Fruit fly (Drosophila melanogaster): ENCODE data around the gene CG1571.

CG1571 gene

DNA sequence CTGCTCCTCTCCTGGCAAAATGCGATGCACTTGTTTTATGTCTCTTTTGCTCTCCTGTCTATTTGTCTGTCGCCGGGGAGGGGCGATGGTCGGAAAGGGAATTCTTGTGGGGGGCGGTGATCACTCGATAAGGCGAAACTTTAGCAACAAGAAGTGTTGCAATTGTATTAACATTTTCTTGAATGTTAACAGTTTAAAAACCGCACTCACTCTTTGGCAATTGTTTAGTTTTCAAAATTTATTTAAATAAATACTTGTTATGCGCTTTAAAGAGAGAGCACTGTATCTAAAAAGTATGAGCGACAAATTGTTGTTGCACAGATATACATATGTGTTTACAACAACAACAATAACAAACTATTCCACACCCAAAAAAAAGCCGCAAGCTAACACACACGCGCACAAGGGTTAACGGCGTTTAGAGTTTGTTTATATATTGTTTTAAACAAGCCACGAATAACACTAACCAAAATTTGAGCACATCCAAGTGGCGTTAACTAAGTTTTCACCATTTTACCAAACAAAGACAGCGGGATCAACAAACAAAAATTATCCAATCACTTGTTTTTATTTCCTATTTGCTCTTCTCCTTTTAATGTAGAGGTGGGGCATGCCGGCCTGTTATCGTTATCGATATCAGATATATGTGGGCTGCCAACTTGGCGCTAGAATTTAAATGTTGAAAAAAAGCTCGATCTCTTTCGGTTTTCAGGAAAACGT, 26.0 kb downstream of the CG1571 start, which contains the start of gene CG2258 (continued):
- TF ChIP-seq Optix (GFP tag; IDR thresholded peaks at IDR 0.05) (peak; percentile 76), MESR4 (GFP tag; optimal IDR thresholded peaks at IDR 0.05) (peak; percentile 9), sqz (GFP tag; optimal IDR thresholded peaks at IDR 0.05) (peak; percentile 82), grau (tag; optimal IDR thresholded peaks at IDR 0.05) (peak; percentile 96), CG2875 (GFP tag; optimal IDR thresholded peaks at IDR 0.05) (peak; percentile 84), CG11560 (tag; IDR thresholded peaks at IDR 0.05) (peak; percentile 34; the same call in 1 of the 3 replicates), CG34422 (GFP tag; IDR thresholded peaks at IDR 0.05) (peak; percentile 89), gem (tag; optimal IDR thresholded peaks at IDR 0.05) (peak; percentile 91), GATAe (GFP tag; conservative IDR thresholded peaks at IDR 0.05) (no peak), CG15269 (tag; optimal IDR thresholded peaks at IDR 0.05) (peak; percentile 91), H2.0 (GFP tag; IDR thresholded peaks at IDR 0.05) (peak; percentile 78), klu (GFP tag; IDR thresholded peaks at IDR 0.05) (peak; percentile 68), CG11093 (GFP tag; IDR thresholded peaks at IDR 0.05) (peak; percentile 72; the same call in 2 of the 3 replicates), CG12071 (GFP tag; optimal IDR thresholded peaks at IDR 0.05) (peak; percentile 86), CG18764 (GFP tag; optimal IDR thresholded peaks at IDR 0.05) (peak; percentile 58), HLH4C (GFP tag; IDR thresholded peaks at IDR 0.05; ENCODE audit: partially characterized antibody) (peak; percentile 46; the same call in 1 of the 3 replicates), CG1024 (GFP tag; IDR thresholded peaks at IDR 0.05) (peak; percentile 76), CG31224 (GFP tag; IDR thresholded peaks at IDR 0.05) (peak; percentile 73), Sry-β (GFP tag; optimal IDR thresholded peaks at IDR 0.05) (peak; percentile 10), Dfd (GFP tag; optimal IDR thresholded peaks at IDR 0.05) (no peak), CG2120 (GFP tag; optimal IDR thresholded peaks at IDR 0.05) (peak; percentile 87), sens-2 (GFP tag; IDR thresholded peaks at IDR 0.05) (no peak; the same call in 1 of the 2 replicates), Sry-δ (GFP tag; optimal IDR thresholded peaks at IDR 0.05) (peak; percentile 82), CG7357 (GFP tag; IDR thresholded peaks at IDR 0.05) (peak; percentile 60; the same call in 1 of the 3 replicates), CG1832 (GFP tag; optimal IDR thresholded peaks at IDR 0.05) (no peak), CG9437 (GFP tag; optimal IDR thresholded peaks at IDR 0.05) (peak; percentile 70), Kr (GFP tag; optimal IDR thresholded peaks at IDR 0.05) (no peak), B-H1 (GFP tag; IDR thresholded peaks at IDR 0.05) (peak; percentile 73), peb (GFP tag; IDR thresholded peaks at IDR 0.05) (peak; percentile 61), Nf-YC (tag; optimal IDR thresholded peaks at IDR 0.05) (peak; percentile 67), lov (optimal IDR thresholded peaks at IDR 0.05) (no peak), lov (GFP tag; IDR thresholded peaks at IDR 0.05) (peak; percentile 82), CG9817 (tag; optimal IDR thresholded peaks at IDR 0.05) (peak; percentile 89), Bdp1 (GFP tag; optimal IDR thresholded peaks at IDR 0.05) (peak; percentile 45), cas (GFP tag; IDR thresholded peaks at IDR 0.05) (peak; percentile 72), slbo (GFP tag; IDR thresholded peaks at IDR 0.05) (peak; percentile 90), sug (tag; optimal IDR thresholded peaks at IDR 0.05) (peak; percentile 67), CG8924 (tag; optimal IDR thresholded peaks at IDR 0.05) (peak; percentile 86), CG4820 (GFP tag; optimal IDR thresholded peaks at IDR 0.05) (peak; percentile 82), slp2 (GFP tag; optimal IDR thresholded peaks at IDR 0.05) (peak; percentile 15), CG11085 (GFP tag; IDR thresholded peaks at IDR 0.05) (peak; percentile 44; the same call in 1 of the 2 replicates), dpn (GFP tag; optimal IDR thresholded peaks at IDR 0.05) (peak; percentile 5 to 85), CTCF (GFP tag; optimal IDR thresholded peaks at IDR 0.05) (peak; percentile 7), H15 (GFP tag; IDR thresholded peaks at IDR 0.05) (peak; percentile 84), CG8944 (GFP tag; optimal IDR thresholded peaks at IDR 0.05) (peak; percentile 71), nom (GFP tag; optimal IDR thresholded peaks at IDR 0.05) (peak; percentile 83), CG17568 (GFP tag; optimal IDR thresholded peaks at IDR 0.05) (peak; percentile 70), CG8281 (tag; optimal IDR thresholded peaks at IDR 0.05) (peak; percentile 30), esg (GFP tag; conservative IDR thresholded peaks at IDR 0.05) (peak; percentile 78), HmgZ (tag; optimal IDR thresholded peaks at IDR 0.05) (peak; percentile 73)
